Fruit fly (Drosophila melanogaster): ENCODE data around the gene dor.

dm6 chrX:1691475-1691874 lies 26.6 kb downstream of the dor start:
- TF ChIP-seq usp (GFP tag; optimal IDR thresholded peaks at IDR 0.05) (no peak), psq (optimal IDR thresholded peaks at IDR 0.05) (no peak), pan (optimal IDR thresholded peaks at IDR 0.05) (no peak), EcR (GFP tag; optimal IDR thresholded peaks at IDR 0.05) (no peak)

All from whole organism.